Worm (Caenorhabditis elegans): ENCODE results near the gene uaf-2.

ce11 chrIV:17088849-17089248 lies 29.7 kb downstream of the uaf-2 start, which contains the start of gene Y116A8C.43:
- TF ChIP-seq lin-15B (tag; optimal IDR thresholded peaks at IDR 0.05) (no peak), eor-1 (tag; optimal IDR thresholded peaks at IDR 0.05) (no peak), nhr-12 (tag; optimal IDR thresholded peaks at IDR 0.05) (no peak), nhr-28 (tag; optimal IDR thresholded peaks at IDR 0.05) (no peak), elt-3 (tag; optimal IDR thresholded peaks at IDR 0.05) (no peak), snpc-4 (tag; optimal IDR thresholded peaks at IDR 0.05) (no peak), pqm-1 (tag; optimal IDR thresholded peaks at IDR 0.05) (no peak)
